Fruit fly (Drosophila melanogaster): ENCODE data around the gene Vti1a.

Vti1a gene

DNA sequence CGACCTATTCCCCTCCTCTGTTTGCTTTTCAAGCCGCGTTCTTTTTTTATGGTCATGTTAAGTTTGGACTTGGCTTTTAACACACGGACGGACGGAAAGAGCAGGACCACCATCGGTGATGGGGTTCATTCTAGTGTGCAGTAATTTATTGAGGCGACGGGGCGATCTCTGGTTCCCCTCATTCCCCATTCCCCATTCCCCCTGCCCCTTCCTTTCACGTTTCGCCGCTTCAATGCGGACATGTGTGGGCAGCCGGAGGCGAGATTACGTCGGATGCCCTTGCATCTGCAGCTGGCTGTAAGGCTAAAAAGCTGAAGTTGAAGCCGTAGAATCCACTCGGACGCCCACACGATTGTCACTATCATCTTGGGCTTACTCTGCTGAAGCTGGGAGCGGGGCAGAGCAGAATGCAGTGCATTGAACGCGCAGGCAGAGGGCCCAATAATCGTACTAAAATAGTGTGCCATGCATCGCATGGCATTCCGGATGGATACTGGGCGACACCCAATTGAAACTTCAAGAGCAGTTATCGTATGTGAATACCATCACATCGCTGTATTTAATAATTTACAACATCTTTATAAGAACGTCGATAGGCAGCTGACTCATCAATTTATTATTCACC lies 43.9 kb upstream of the Vti1a start:
- TF ChIP-seq Myc (optimal IDR thresholded peaks at IDR 0.05) (no peak), OdsH (GFP tag; optimal IDR thresholded peaks at IDR 0.05) (no peak), N (GFP tag; optimal IDR thresholded peaks at IDR 0.05) (no peak), GATAd (GFP tag; optimal IDR thresholded peaks at IDR 0.05) (no peak), jim (GFP tag; optimal IDR thresholded peaks at IDR 0.05) (no peak), tai (GFP tag; optimal IDR thresholded peaks at IDR 0.05) (no peak), dl (GFP tag; optimal IDR thresholded peaks at IDR 0.05; ENCODE audit: insufficient read depth in 1 of 2, partially characterized antibody in 2 of 2) (no peak), rgr (GFP tag; optimal IDR thresholded peaks at IDR 0.05) (no peak), Jra (GFP tag; optimal IDR thresholded peaks at IDR 0.05) (no peak), CG9705 (GFP tag; optimal IDR thresholded peaks at IDR 0.05) (no peak)

DNA sequence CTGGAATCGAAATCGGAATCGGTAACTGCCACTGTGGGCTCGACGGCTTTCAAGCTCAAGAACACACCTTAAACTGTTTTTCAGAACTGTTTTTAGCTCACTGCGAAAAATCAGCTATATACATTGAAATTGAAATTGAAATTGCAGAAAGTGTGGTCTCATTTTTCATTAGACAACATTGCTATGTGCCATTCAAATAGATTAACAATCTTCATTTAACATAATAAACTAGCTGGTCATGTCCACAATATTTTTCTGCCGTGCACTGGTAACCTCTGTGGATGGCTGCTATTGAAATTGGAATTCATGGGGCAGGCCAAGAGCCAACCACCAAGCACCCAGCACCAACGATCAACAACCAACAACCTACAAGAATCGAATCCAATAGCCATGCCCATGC lies 43.2 kb upstream of the Vti1a start:
- TF ChIP-seq pan (optimal IDR thresholded peaks at IDR 0.05): no peak
- no peak for TF ChIP-seq GATAd (GFP tag; optimal IDR thresholded peaks at IDR 0.05)
- TF ChIP-seq Rel (GFP tag; optimal IDR thresholded peaks at IDR 0.05): no peak
- no peak for TF ChIP-seq Rel (tag; optimal IDR thresholded peaks at IDR 0.05)
- TF ChIP-seq foxo (GFP tag; optimal IDR thresholded peaks at IDR 0.05): peak in 1 of 2 experiments; percentile 70
- TF ChIP-seq tai (GFP tag; optimal IDR thresholded peaks at IDR 0.05): no peak
- peak; percentile 28 for TF ChIP-seq Jra (GFP tag; optimal IDR thresholded peaks at IDR 0.05)
- peak; percentile 24 for TF ChIP-seq woc (GFP tag; optimal IDR thresholded peaks at IDR 0.05)
- peak; percentile 54 for TF ChIP-seq br (GFP tag; optimal IDR thresholded peaks at IDR 0.05)
- peak; percentile 63 for TF ChIP-seq rgr (GFP tag; optimal IDR thresholded peaks at IDR 0.05)
- TF ChIP-seq fru (GFP tag; optimal IDR thresholded peaks at IDR 0.05): peak; percentile 78
- TF ChIP-seq h (GFP tag; optimal IDR thresholded peaks at IDR 0.05): peak; percentile 65
- TF ChIP-seq psq (GFP tag; optimal IDR thresholded peaks at IDR 0.05): peak; percentile 9
- no peak for TF ChIP-seq Dfd (GFP tag; optimal IDR thresholded peaks at IDR 0.05)
- peak; percentile 64 for TF ChIP-seq ey (GFP tag; optimal IDR thresholded peaks at IDR 0.05)
- TF ChIP-seq Hnf4 (GFP tag; optimal IDR thresholded peaks at IDR 0.05): peak; percentile 12
- no peak for TF ChIP-seq Abd-B (GFP tag; optimal IDR thresholded peaks at IDR 0.05)
- peak; percentile 44 for TF ChIP-seq Sp1 (GFP tag; optimal IDR thresholded peaks at IDR 0.05)
- peak; percentile 70 for TF ChIP-seq OdsH (GFP tag; optimal IDR thresholded peaks at IDR 0.05)

DNA sequence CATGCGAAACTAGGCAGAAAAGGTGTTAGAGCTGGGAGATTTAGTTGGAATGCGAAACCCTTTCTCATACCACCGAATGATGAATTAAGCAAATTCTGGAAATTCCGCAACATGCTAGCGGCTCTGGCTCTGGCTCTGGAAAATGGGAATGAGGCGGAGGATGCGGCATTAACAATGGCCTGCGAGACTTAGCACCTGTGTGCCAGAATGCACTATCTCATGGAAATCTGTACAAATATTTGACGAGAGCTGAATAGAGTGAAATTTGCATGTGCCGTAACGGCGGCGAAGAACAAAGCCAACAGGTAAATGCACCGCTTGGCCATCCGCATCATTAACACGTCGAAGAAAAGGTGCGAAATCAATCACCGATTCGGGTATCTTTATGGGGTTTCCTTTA lies 42.6 kb upstream of the Vti1a start:
- TF ChIP-seq sage (GFP tag; optimal IDR thresholded peaks at IDR 0.05): no peak

DNA sequence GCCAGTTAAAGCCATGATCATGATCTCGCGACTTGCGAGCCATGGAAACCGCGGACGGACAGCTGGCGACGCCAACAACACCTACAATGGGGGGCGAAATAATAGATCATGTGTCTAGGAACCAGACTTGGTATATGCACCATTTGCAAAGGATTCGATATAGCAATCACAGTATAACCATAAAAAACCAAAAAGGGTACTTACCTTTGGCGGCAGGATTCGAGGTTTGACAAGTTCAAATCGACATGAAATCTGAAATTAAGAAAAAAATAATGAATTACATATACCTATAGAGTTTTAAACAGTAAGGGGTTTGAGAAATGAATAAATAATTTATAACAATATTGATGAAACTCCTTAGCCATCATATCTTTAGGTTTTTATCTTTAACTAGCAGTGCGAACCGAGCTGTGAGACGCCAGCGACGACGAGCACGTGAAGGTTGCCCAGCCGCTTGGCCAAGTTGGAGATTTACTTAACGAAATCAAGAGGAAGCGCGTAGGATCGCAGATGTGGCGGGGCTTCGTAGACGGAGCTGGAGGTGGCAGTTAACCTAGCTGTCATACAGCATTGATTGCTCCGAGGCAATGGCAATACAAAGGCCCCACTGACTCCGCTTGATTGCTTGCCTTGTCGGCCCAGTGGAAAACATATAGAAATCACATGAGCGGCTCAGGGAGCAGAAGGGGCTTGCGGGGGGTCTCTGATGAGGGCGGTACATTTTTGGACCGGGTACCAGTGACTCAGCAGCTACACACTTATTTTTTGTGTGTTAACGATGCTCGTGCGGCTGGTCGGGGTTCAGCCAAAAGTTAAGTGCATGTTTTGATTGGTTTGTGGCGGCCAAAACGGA lies 41.4 kb upstream of the Vti1a start:
- no peak for TF ChIP-seq HLH106 (tag; optimal IDR thresholded peaks at IDR 0.05)
- TF ChIP-seq dsf (GFP tag; optimal IDR thresholded peaks at IDR 0.05; ENCODE audit: borderline replicate concordance): no peak
- TF ChIP-seq Myc (optimal IDR thresholded peaks at IDR 0.05): no peak
- TF ChIP-seq sv (GFP tag; optimal IDR thresholded peaks at IDR 0.05): peak; percentile 14

DNA sequence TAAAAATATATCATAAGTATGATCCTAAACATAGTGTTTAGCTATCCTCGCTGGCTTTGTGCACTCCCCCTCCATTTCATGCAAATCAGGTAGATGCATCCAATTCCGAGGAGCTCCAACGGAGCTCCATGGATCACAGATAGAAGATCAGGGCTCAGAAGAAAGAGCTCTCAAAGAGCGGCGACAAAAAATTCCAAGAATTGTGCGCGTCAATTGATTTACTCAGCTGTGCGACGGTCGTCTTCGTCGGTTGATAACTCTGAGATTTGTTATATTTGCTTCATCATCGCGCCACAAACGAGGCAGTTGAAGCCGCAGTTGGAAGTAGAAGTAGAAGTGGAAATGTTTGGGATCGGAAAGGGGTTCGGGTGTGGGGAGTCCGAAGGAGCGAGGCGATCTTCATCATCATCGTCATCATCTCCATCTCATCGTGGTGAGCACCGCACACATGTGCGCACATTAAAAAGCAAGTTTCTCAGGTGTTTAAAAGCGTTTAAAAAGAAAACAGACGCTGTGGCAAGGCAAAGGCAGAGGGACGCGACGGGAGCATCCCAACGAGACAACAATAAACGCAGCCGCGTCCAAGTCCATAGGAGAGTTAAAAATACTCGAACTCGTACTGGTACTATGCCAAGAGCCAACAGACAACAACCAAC lies 40.6 kb upstream of the Vti1a start:
- TF ChIP-seq dmrt93B (GFP tag; optimal IDR thresholded peaks at IDR 0.05): no peak
- no peak for TF ChIP-seq Rel (GFP tag; optimal IDR thresholded peaks at IDR 0.05)
- TF ChIP-seq Rel (tag; optimal IDR thresholded peaks at IDR 0.05): no peak
- TF ChIP-seq pan (optimal IDR thresholded peaks at IDR 0.05): no peak
- no peak for TF ChIP-seq dl (GFP tag; optimal IDR thresholded peaks at IDR 0.05; ENCODE audit: insufficient read depth in 1 of 2, partially characterized antibody in 2 of 2)
- no peak for TF ChIP-seq lola (GFP tag; optimal IDR thresholded peaks at IDR 0.05)
